Worm (Caenorhabditis elegans): Measurements from ENCODE around the gene znf-207.

ce11 chrIV:11285239-11285638, 25.5 kb upstream of the znf-207 start:
- TF ChIP-seq nhr-76 (tag; optimal IDR thresholded peaks at IDR 0.05) (no peak), lin-39 (tag; optimal IDR thresholded peaks at IDR 0.05) (no peak), lir-3 (tag; optimal IDR thresholded peaks at IDR 0.05; ENCODE audit: poor library complexity) (no peak), ama-1 (optimal IDR thresholded peaks at IDR 0.05) (no peak)
